Worm (Caenorhabditis elegans) whole organism, mixed stage, embryonic: ENCODE measurements around the gene nspb-10.

Experiments used
- elt-3 ChIP-seq: fragments of 150-350 bp; optimal IDR thresholded peaks from 2 replicates; lab custom pipeline; 2014; ENCODE audit warnings: missing biosample characterization, missing genetic modification characterization
- lin-32 ChIP-seq: fragments of 200-800 bp; sonication (Bioruptor generic); optimal IDR thresholded peaks from 2 replicates; lab custom pipeline; 2018; ENCODE audit warnings: mild to moderate bottlenecking, missing genetic modification characterization, missing compliant biosample characterization
- nhr-2 ChIP-seq: fragments of 150-350 bp; optimal IDR thresholded peaks from 2 replicates; lab custom pipeline; 2014; ENCODE audit warnings: missing biosample characterization, missing genetic modification characterization
- pha-4 ChIP-seq: fragments of 150-350 bp; optimal IDR thresholded peaks from 2 replicates; lab custom pipeline; 2018; ENCODE audit warnings: missing biosample characterization, missing genetic modification reagents, missing genetic modification characterization
- snpc-4 ChIP-seq: fragments of 150-350 bp; optimal IDR thresholded peaks from 2 replicates; lab custom pipeline; 2014; ENCODE audit warnings: missing biosample characterization, missing genetic modification characterization
- sptf-1 ChIP-seq: sonication (generic microtip); optimal IDR thresholded peaks from 2 replicates; lab custom pipeline; 2017; ENCODE audit warnings: mild to moderate bottlenecking, missing genetic modification characterization, moderate library complexity, missing compliant biosample characterization
- unc-39 ChIP-seq: fragments of 150-350 bp; optimal IDR thresholded peaks from 2 replicates; lab custom pipeline; 2014; ENCODE audit warnings: missing biosample characterization, missing genetic modification characterization

ce11 chrII:14578716-14579115, 9.3 kb downstream of the nspb-10 start, which contains the start of gene C01G12.9:
- TF ChIP-seq sptf-1 (tag; lab: Kevin White, UChicago) (no peak), lin-32 (GFP tag; lab: Kevin White, UChicago) (no peak), pha-4 (tag; lab: Kevin White, UChicago) (no peak), elt-3 (no peak), nhr-2 (tag; lab: Kevin White, UChicago) (no peak), unc-39 (tag; lab: Kevin White, UChicago) (no peak), snpc-4 (no peak)
